Worm (Caenorhabditis elegans): Measurements from ENCODE around the gene pik-1.

DNA sequence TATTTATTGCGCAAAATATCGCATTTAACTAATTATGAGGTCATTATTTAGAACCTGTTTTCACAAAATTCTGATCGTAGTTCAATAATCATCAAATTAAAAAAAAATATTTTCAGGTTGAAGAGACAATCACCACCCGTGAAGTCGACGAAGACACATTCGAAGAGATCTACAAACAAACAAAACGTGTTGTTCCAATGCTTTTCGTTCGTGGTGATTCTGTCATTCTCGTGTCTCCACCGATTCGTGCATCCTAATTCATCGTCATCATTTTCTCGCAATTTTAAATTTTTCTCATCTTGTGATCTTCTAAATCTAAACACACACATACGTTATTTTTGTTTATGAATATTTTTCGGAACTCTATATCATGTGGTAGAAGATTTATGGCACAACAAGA lies 27.1 kb upstream of the pik-1 start:
- TF ChIP-seq him-1 (tag; optimal IDR thresholded peaks at IDR 0.05) (peak; percentile 42), dao-5 (tag; optimal IDR thresholded peaks at IDR 0.05) (no peak), W03F9.2 (tag; optimal IDR thresholded peaks at IDR 0.05) (no peak)

Measured in whole organism, L4/young adult.